Worm (Caenorhabditis elegans) whole organism, L4/young adult: ENCODE measurements around the gene K11E4.1.
A peak's percentile ranks its signal among the peaks of the same experiment; 100 is the strongest.

Source experiments
- W03F9.2 ChIP-seq: fragments of 150-350 bp; optimal IDR thresholded peaks from 2 replicates; lab custom pipeline; 2014; ENCODE audit warnings: missing biosample characterization, missing genetic modification characterization
- dao-5 ChIP-seq: sonication (generic microtip); optimal IDR thresholded peaks from 2 replicates; lab custom pipeline; 2016; ENCODE audit warnings: missing genotype, missing genetic modification characterization, moderate library complexity, missing compliant biosample characterization
- him-1 ChIP-seq: sonication (generic microtip); optimal IDR thresholded peaks from 2 replicates; lab custom pipeline; 2016; ENCODE audit warnings: missing genotype, missing genetic modification reagents, missing genetic modification characterization, missing compliant biosample characterization

DNA sequence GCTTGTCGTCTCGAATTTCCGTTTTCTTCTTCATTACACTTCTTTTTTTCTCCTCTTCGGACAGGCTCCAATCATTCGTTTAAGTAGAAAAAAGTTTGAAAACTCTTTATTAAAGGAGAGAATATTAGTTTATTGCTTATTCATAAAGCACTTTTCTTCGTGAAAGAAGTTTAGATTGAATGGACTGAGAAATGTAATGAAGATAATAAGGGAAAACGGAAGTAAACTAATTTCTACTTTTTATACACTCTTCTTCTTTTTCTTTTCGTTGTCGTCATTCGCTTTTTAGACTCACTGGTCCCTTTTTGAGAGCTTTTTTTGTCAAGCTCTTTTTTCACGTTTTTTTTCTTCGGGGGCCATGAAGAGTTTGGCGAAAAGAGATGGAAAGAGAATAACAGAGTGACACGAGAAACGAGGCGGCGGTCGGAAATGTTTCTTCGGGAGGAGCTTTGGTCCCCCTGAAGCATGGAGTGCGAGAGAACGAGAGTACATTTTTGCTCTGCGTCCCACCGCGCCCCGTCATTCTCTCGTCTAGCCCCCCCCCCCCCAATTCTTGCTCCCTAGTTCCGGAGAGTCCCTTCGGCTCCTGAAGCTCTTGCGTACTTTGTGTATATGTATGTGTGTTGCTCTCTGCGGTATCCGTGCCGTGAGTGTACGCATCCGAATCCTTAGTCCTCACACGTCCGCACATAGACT lies 25.3 kb downstream of the K11E4.1 start:
- TF ChIP-seq him-1 (tag; lab: Kevin White, UChicago) (peak; percentile 78), W03F9.2 (no peak), dao-5 (no peak)
